Fruit fly (Drosophila melanogaster) whole organism, prepupa: ENCODE measurements around the gene CG15263.

Source experiments
- Blimp-1 ChIP-seq: fragments of 200-800 bp; sonication (Bioruptor generic); optimal IDR thresholded peaks from 3 replicates; lab custom pipeline; 2017; ENCODE audit warnings: missing biosample characterization, missing genetic modification characterization, mild to moderate bottlenecking, moderate library complexity, missing genetic modification reagents
- CG11902 ChIP-seq: fragments of 200-800 bp; sonication (Bioruptor generic); optimal IDR thresholded peaks from 3 replicates; lab custom pipeline; 2016; ENCODE audit warnings: missing biosample characterization, missing genetic modification characterization
- CG6163 ChIP-seq: fragments of 200-800 bp; sonication (Bioruptor generic); IDR thresholded peaks from 3 replicates; pipeline ENCODE4 v1.3.6; 2022; ENCODE audit warnings: missing biosample characterization, missing genetic modification characterization
- CG8119 ChIP-seq: fragments of 200-800 bp; sonication (Bioruptor generic); IDR thresholded peaks from 3 replicates; pipeline ENCODE4 v1.3.6; 2022; ENCODE audit warnings: missing biosample characterization, missing genetic modification characterization
- Eip78C ChIP-seq: fragments of 200-800 bp; sonication (Bioruptor generic); peaks from one replicate; lab custom pipeline; 2016; ENCODE audit warnings: missing biosample characterization, missing genetic modification characterization
- Hr39 ChIP-seq: fragments of 200-800 bp; sonication (Bioruptor generic); optimal IDR thresholded peaks from 2 replicates; lab custom pipeline; 2016; ENCODE audit warnings: missing biosample characterization, missing genetic modification characterization
- Lpt ChIP-seq: fragments of 200-800 bp; sonication (Bioruptor generic); optimal IDR thresholded peaks from 3 replicates; lab custom pipeline; 2016; ENCODE audit warnings: missing biosample characterization, missing genetic modification characterization
- achi ChIP-seq: fragments of 200-800 bp; sonication (Bioruptor generic); optimal IDR thresholded peaks from 3 replicates; lab custom pipeline; 2016; ENCODE audit warnings: missing biosample characterization, missing genetic modification characterization
- acj6 ChIP-seq: fragments of 200-800 bp; sonication (Bioruptor generic); optimal IDR thresholded peaks from 3 replicates; lab custom pipeline; 2016; ENCODE audit warnings: missing biosample characterization, missing genetic modification characterization
- net ChIP-seq: fragments of 200-800 bp; sonication (Bioruptor generic); optimal IDR thresholded peaks from 3 replicates; lab custom pipeline; 2016; ENCODE audit warnings: missing biosample characterization, missing genetic modification characterization

DNA sequence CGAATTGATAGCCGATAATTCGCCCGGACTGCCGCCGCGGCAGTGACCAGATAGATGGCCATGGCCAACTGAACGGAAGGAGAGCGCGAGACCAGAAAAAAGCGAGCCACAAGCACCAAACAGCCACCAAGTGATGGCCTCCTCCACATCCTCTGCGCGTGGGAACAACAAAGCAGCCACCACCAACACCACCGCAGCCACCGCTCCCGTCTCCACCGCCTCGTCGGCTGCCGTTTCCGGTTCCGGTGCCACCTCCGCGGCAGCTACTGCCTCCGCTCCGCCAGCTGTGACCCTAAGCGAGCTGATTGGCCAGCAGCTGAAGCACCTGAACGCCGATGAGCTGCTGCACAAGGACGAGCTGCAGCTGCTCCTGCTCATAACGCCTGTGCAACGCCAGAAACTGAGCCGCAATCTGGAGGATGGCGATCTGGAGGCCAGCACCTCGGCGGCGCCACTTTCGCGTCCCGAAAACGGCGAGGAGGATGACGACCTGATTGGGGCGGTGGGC is 35.7 kb upstream of the CG15263 start:
- no peak for TF ChIP-seq acj6
- no peak for TF ChIP-seq CG8119 (GFP tag; lab: Robert Waterston, UW)
- no peak for TF ChIP-seq Blimp-1 (GFP tag; lab: Kevin White, UChicago)
- TF ChIP-seq Lpt (GFP tag; lab: Kevin White, UChicago) = no peak
- TF ChIP-seq achi (GFP tag; lab: Kevin White, UChicago) = no peak
- no peak for TF ChIP-seq CG11902 (GFP tag; lab: Kevin White, UChicago)
- no peak for TF ChIP-seq Eip78C (GFP tag; lab: Kevin White, UChicago)
- TF ChIP-seq CG6163 (GFP tag; lab: Robert Waterston, UW) = no peak
- no peak for TF ChIP-seq Hr39 (GFP tag; lab: Kevin White, UChicago)
- no peak for TF ChIP-seq net
